Worm (Caenorhabditis elegans) whole organism, L1 larva: Measurements from ENCODE around the gene znf-706.

ENCODE experiments used
- ama-1 ChIP-seq: fragments of 150-350 bp; optimal IDR thresholded peaks from 2 replicates; lab custom pipeline; 2014
- ces-1 ChIP-seq: fragments of 150-350 bp; optimal IDR thresholded peaks from 2 replicates; lab custom pipeline; 2014; ENCODE audit warnings: missing biosample characterization, missing genetic modification reagents, missing genetic modification characterization
- ets-5 ChIP-seq: fragments of 200-800 bp; sonication (Bioruptor generic); IDR thresholded peaks from 2 replicates; pipeline ENCODE4 v1.3.6; 2022; ENCODE audit warnings: missing genetic modification characterization, missing compliant biosample characterization
- isw-1 ChIP-seq: fragments of 200-800 bp; sonication (Bioruptor generic); IDR thresholded peaks from 2 replicates; pipeline ENCODE4 v1.3.6; 2022; ENCODE audit warnings: missing genetic modification characterization, missing compliant biosample characterization
- pqm-1 ChIP-seq: sonication (generic microtip); optimal IDR thresholded peaks from 3 replicates; lab custom pipeline; 2017; ENCODE audit warnings: missing biosample characterization, missing genetic modification characterization
- snpc-4 ChIP-seq: fragments of 150-350 bp; optimal IDR thresholded peaks from 2 replicates; lab custom pipeline; 2014; ENCODE audit warnings: missing biosample characterization, missing genetic modification characterization
- ztf-11 ChIP-seq, 2 experiments: sonication (generic microtip); optimal IDR thresholded peaks; 2 replicates each; lab custom pipeline; 2016 to 2017; ENCODE audit warnings: missing genetic modification characterization in 2 of 2, missing biosample characterization in 1 of 2, missing compliant biosample characterization in 1 of 2

DNA sequence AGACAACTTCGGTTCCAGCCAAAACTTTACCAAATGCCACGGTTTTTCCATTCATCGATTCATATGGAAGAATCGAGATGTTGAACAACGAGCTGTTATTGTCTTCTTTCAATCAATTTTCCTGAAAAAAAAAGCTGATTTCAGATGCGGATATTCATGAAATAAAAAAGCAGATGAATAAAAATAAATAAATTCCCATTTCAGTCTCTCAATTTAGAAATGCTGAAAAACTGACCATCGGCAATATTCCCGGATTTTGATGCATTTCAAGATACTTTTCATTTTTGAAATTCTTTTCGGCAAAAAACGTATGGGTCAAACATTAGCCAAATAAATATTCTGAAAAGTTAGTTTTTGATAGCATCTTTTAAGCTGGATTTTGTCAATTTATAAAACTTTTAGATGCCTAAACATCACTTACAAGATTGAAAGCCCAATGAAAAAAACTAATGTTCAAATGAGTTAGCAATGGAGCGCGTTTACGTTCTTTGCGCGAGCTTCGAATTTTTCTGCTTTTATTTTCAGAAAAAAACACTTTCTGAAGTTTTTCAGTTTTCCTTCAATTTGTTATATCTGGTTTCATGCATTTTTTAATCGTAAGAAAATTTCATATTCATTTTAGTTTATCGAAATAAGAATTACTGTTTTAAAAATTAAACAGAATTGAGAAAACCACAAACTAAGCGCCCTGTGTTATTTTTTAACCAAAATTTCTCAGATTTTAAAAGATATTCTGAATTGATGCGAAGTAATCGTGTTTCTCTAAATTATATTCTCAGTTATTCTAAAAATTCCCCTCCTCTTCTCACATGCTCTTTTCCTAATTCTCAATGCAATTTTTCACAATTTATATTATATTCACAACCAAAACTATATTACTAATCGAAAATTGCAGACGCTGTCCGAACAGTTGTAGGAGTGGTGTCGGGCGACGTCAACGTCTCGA is 8.3 kb upstream of the znf-706 start, which contains the start of the genes C01F6.14 and fem-3:
- no peak for TF ChIP-seq isw-1 (GFP tag; lab: Robert Waterston, UW)
- no peak for TF ChIP-seq ces-1
- no peak for TF ChIP-seq snpc-4 (tag; lab: Kevin White, UChicago)
- no peak for TF ChIP-seq pqm-1 (tag; lab: Kevin White, UChicago)
- no peak for TF ChIP-seq ama-1 (lab: Kevin White, UChicago)
- no peak for TF ChIP-seq ztf-11 (tag; optimal IDR thresholded peaks at IDR 0.05; lab: Kevin White, UChicago)
- no peak for TF ChIP-seq ets-5 (GFP tag; lab: Robert Waterston, UW)
